Fruit fly (Drosophila melanogaster) whole organism, wandering third instar larva: ENCODE measurements around the gene ImpL2.

Experiments
- Abd-B ChIP-seq: fragments of >200 bp; optimal IDR thresholded peaks from 2 replicates; lab custom pipeline; 2017; ENCODE audit warnings: missing biosample characterization, missing genetic modification characterization
- CG32264 ChIP-seq: fragments of 200-800 bp; sonication (Bioruptor generic); optimal IDR thresholded peaks from 2 replicates; lab custom pipeline; 2016; ENCODE audit warnings: missing biosample characterization, missing genetic modification characterization
- CG9705 ChIP-seq: fragments of 200-800 bp; sonication (Bioruptor generic); optimal IDR thresholded peaks from 2 replicates; lab custom pipeline; 2018; ENCODE audit warnings: missing biosample characterization, mild to moderate bottlenecking, missing genetic modification characterization
- CrebA ChIP-seq: fragments of 200-800 bp; sonication (Bioruptor generic); optimal IDR thresholded peaks from 2 replicates; lab custom pipeline; 2016; ENCODE audit warnings: missing biosample characterization, mild to moderate bottlenecking, missing genetic modification characterization, borderline replicate concordance
- Dfd ChIP-seq: fragments of >200 bp; optimal IDR thresholded peaks from 2 replicates; lab custom pipeline; 2017; ENCODE audit warnings: missing biosample characterization, missing genetic modification characterization
- Dif ChIP-seq: fragments of 200-275, 200-300 bp; sonication (Bioruptor generic); optimal IDR thresholded peaks from 2 replicates; lab custom pipeline; 2018; ENCODE audit warnings: missing biosample characterization, missing genetic modification characterization; ENCODE audit not compliant: partially characterized antibody
- GATAd ChIP-seq: sonication (Bioruptor generic); optimal IDR thresholded peaks from 2 replicates; lab custom pipeline; 2016; ENCODE audit warnings: missing biosample characterization, missing genetic modification characterization
- HLH106 ChIP-seq: fragments of 200-800 bp; optimal IDR thresholded peaks from 3 replicates; lab custom pipeline; 2019; ENCODE audit warnings: missing biosample characterization, mild to moderate bottlenecking, missing genetic modification characterization, moderate library complexity
- Hnf4 ChIP-seq: fragments of 200-800 bp; sonication (Bioruptor generic); optimal IDR thresholded peaks from 2 replicates; lab custom pipeline; 2016; ENCODE audit warnings: missing biosample characterization, mild to moderate bottlenecking, missing genetic modification characterization
- Hr78 ChIP-seq: fragments of >200 bp; optimal IDR thresholded peaks from 2 replicates; lab custom pipeline; 2017; ENCODE audit warnings: missing biosample characterization, missing genetic modification characterization
- Hr83 ChIP-seq: fragments of 200-300 bp; sonication (Bioruptor generic); optimal IDR thresholded peaks from 2 replicates; lab custom pipeline; 2016; ENCODE audit warnings: missing biosample characterization, mild to moderate bottlenecking, missing genetic modification characterization, moderate library complexity; ENCODE audit not compliant: poor library complexity, severe bottlenecking
- Mio ChIP-seq: sonication (Bioruptor generic); optimal IDR thresholded peaks from 2 replicates; lab custom pipeline; 2016; ENCODE audit warnings: missing biosample characterization, missing genetic modification characterization
- Myc ChIP-seq: fragments of >200 bp; optimal IDR thresholded peaks from 2 replicates; lab custom pipeline; 2017
- N ChIP-seq: fragments of >200 bp; optimal IDR thresholded peaks from 2 replicates; lab custom pipeline; 2018; ENCODE audit warnings: missing biosample characterization, missing external identifiers, missing genetic modification characterization
- OdsH ChIP-seq: fragments of 200-800 bp; sonication (Bioruptor generic); optimal IDR thresholded peaks from 2 replicates; lab custom pipeline; 2016; ENCODE audit warnings: missing biosample characterization, mild to moderate bottlenecking, missing genetic modification characterization
- Rel ChIP-seq, 2 experiments: fragments of 200-800 bp; sonication (Bioruptor generic) in 1 of 2; optimal IDR thresholded peaks; 2 replicates in 1 of 2; 3 replicates in 1 of 2; lab custom pipeline; 2016 to 2019; ENCODE audit warnings: mild to moderate bottlenecking in 2 of 2, missing biosample characterization in 2 of 2, missing genetic modification characterization in 2 of 2, moderate library complexity in 1 of 2
- Sp1 ChIP-seq: fragments of 200-800 bp; sonication (Bioruptor generic); optimal IDR thresholded peaks from 3 replicates; lab custom pipeline; 2019; ENCODE audit warnings: missing biosample characterization, mild to moderate bottlenecking, missing genetic modification characterization, moderate library complexity
- Vsx2 ChIP-seq: fragments of 200-300, 225-300 bp; sonication (Bioruptor generic); optimal IDR thresholded peaks from 2 replicates; lab custom pipeline; 2018; ENCODE audit warnings: missing biosample characterization, missing genetic modification characterization; ENCODE audit not compliant: partially characterized antibody
- br ChIP-seq: fragments of 200-800 bp; sonication (Bioruptor generic); optimal IDR thresholded peaks from 2 replicates; lab custom pipeline; 2016; ENCODE audit warnings: missing biosample characterization, missing genetic modification characterization
- dl ChIP-seq, 2 experiments: fragments of 175-275, 200-275 bp in 1 of 2; fragments of 200-275 bp in 1 of 2; sonication (Bioruptor generic); optimal IDR thresholded peaks; lab custom pipeline; 2018; ENCODE audit warnings: mild to moderate bottlenecking in 2 of 2, missing biosample characterization in 2 of 2, missing genetic modification characterization in 2 of 2, moderate library complexity in 2 of 2; ENCODE audit not compliant: partially characterized antibody in 2 of 2, insufficient read depth in 1 of 2
- dmrt93B ChIP-seq: fragments of 200-800 bp; sonication (Bioruptor generic); optimal IDR thresholded peaks from 2 replicates; lab custom pipeline; 2018; ENCODE audit warnings: missing biosample characterization, mild to moderate bottlenecking, missing genetic modification characterization
- dsf ChIP-seq: sonication (Bioruptor generic); optimal IDR thresholded peaks from 2 replicates; lab custom pipeline; 2016; ENCODE audit warnings: missing biosample characterization, missing genetic modification characterization, borderline replicate concordance
- ey ChIP-seq: fragments of 200-800 bp; sonication (Bioruptor generic); optimal IDR thresholded peaks from 2 replicates; lab custom pipeline; 2016; ENCODE audit warnings: missing biosample characterization, missing genetic modification characterization
- foxo ChIP-seq, 2 experiments: fragments of 200-800 bp; sonication (Bioruptor generic); optimal IDR thresholded peaks; 2 replicates in 1 of 2; 3 replicates in 1 of 2; lab custom pipeline; 2016 to 2017; ENCODE audit warnings: missing biosample characterization in 2 of 2, missing genetic modification characterization in 2 of 2
- fru ChIP-seq: fragments of 200-800 bp; sonication (Bioruptor generic); optimal IDR thresholded peaks from 3 replicates; lab custom pipeline; 2016; ENCODE audit warnings: missing biosample characterization, mild to moderate bottlenecking, missing genetic modification characterization
- h ChIP-seq: fragments of 200-800 bp; sonication (Bioruptor generic); optimal IDR thresholded peaks from 3 replicates; lab custom pipeline; 2016; ENCODE audit warnings: missing biosample characterization, mild to moderate bottlenecking, missing genetic modification characterization
- jim ChIP-seq: fragments of 175-275, 200-325 bp; sonication (Bioruptor generic); optimal IDR thresholded peaks from 2 replicates; lab custom pipeline; 2016; ENCODE audit warnings: missing biosample characterization, mild to moderate bottlenecking, missing genetic modification characterization
- lola ChIP-seq: fragments of >200 bp; optimal IDR thresholded peaks from 2 replicates; lab custom pipeline; 2017; ENCODE audit warnings: missing biosample characterization, missing genetic modification characterization
- pan ChIP-seq: fragments of >200 bp; optimal IDR thresholded peaks from 2 replicates; lab custom pipeline; 2017
- psq ChIP-seq: fragments of 200-800 bp; sonication (Bioruptor generic); optimal IDR thresholded peaks from 3 replicates; lab custom pipeline; 2017; ENCODE audit warnings: missing biosample characterization, mild to moderate bottlenecking, missing genetic modification characterization, moderate library complexity
- rgr ChIP-seq: fragments of 200-800 bp; sonication (Bioruptor generic); optimal IDR thresholded peaks from 3 replicates; lab custom pipeline; 2016; ENCODE audit warnings: missing biosample characterization, mild to moderate bottlenecking, missing genetic modification characterization
- sage ChIP-seq: fragments of 200-800 bp; sonication (Bioruptor generic); optimal IDR thresholded peaks from 2 replicates; lab custom pipeline; 2016; ENCODE audit warnings: missing biosample characterization, mild to moderate bottlenecking, missing genetic modification characterization
- usp ChIP-seq: fragments of >200 bp; optimal IDR thresholded peaks from 2 replicates; lab custom pipeline; 2017; ENCODE audit warnings: missing biosample characterization, missing genetic modification characterization
- woc ChIP-seq: sonication (Bioruptor generic); optimal IDR thresholded peaks from 2 replicates; lab custom pipeline; 2016; ENCODE audit warnings: missing biosample characterization, mild to moderate bottlenecking, missing genetic modification characterization

Gene ImpL2

DNA sequence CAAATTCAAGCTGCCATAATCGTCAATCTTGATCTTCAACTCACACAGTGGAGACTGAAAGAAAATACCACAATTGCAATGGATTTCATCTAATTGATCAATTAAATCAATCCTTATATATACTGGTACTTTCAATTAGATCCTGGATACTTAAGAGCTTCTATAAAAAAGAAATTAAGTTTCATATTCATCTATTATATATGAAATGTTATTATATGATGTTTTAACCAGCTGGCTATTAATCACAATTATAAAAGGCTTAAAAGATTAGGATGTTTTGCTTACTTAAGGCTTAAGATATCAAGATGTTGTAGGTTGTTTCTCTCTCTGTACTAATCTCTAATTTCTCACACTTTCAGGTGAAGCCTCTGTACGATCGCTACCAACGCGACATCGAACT lies 31.1 kb downstream of the ImpL2 start:
- TF ChIP-seq ey = no peak
- no peak for TF ChIP-seq h
- TF ChIP-seq jim (GFP tag; lab: Kevin White, UChicago) = no peak
- TF ChIP-seq psq (GFP tag; lab: Kevin White, UChicago) = no peak
- TF ChIP-seq Hr83 (GFP tag; lab: Kevin White, UChicago) = no peak
- no peak for TF ChIP-seq br
- no peak for TF ChIP-seq fru (GFP tag; lab: Kevin White, UChicago)
- TF ChIP-seq dsf (GFP tag; lab: Kevin White, UChicago) = no peak
- TF ChIP-seq Mio (GFP tag; lab: Kevin White, UChicago) = no peak
- TF ChIP-seq Hr78 (GFP tag; lab: Kevin White, UChicago) = no peak

DNA sequence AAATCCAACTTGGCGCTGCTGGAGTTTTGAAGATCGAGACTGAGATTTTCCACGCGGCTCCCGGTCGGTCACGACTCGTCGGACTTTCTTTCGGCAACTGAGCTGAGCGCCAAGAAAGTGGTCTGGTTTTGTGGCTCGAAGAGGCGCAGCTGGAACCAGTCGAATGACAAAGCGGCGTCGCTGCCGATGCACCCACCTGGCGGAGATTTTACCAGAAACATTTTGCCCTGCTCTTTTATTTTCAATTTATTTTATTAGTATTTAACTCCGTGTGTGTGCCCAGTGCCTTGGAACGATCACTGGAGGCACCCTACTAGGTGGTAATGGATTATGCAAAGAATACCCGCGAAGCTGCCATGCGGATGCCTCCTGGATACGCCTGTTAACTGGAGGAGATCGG lies 31.7 kb downstream of the ImpL2 start, which contains the start of gene CG15005:
Gene CG15005, minus strand, starts transcription at position 101 of the 400 bp plus-strand sequence.
- TF ChIP-seq dmrt93B (GFP tag; lab: Kevin White, UChicago) = no peak
- TF ChIP-seq dl (GFP tag; optimal IDR thresholded peaks at IDR 0.05; lab: Kevin White, UChicago; ENCODE audit: insufficient read depth in 1 of 2, partially characterized antibody in 2 of 2) = no peak
- TF ChIP-seq, all 38 proteins: peak for 0

DNA sequence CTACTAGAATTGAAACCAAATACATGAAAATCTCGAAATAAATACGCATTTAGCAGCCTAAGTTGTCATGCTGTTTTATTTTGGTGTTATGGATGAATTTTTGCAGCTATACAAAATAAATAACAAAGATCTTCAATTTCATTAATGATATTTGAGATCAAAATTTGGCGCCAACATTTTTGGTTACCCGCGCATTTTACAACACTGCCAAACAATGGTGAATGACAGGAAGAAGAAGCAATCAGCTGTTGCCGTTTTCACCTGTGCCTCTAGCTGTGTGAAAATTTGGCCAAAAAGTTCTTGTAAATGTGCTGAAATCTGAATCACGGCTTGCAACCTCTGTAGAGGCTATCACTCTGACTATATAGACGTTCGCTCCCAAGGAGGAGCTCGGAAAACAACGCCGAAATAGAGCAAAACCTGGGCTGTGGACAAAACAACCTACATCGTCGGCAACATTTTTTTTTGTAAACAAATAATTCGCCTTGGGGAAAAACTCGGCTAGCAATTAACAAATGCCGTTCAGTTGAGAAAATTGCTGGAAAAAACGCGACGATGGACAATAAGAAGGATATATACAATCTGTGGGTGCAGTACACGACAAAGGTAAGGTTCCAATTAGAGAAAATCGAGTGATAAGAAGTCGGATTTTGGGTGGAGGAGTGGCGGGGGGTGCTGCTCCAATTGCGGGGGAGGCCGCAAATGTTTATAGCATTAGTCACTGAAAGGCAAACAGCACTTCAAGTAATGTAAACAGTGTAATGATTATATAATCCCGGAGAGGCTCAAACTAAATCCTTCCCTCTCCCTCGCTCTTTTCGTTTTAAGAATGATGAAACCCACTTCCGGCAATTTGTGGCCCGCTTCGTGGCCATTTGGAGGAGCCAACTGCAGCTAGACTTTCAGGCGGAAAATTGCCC lies 42.0 kb downstream of the ImpL2 start, which contains the start of gene CG43367:
Gene CG43367, plus strand, starts transcription at position 264 of the 920 bp plus-strand sequence.
- TF ChIP-seq Rel (GFP tag; optimal IDR thresholded peaks at IDR 0.05; lab: Kevin White, UChicago) (no peak), Rel (tag; optimal IDR thresholded peaks at IDR 0.05; lab: Kevin White, UChicago) (peak; percentile 57), Mio (GFP tag; lab: Kevin White, UChicago) (no peak), dmrt93B (GFP tag; lab: Kevin White, UChicago) (no peak), foxo (GFP tag; optimal IDR thresholded peaks at IDR 0.05; lab: Kevin White, UChicago) (peak in 1 of 2 experiments; percentile 16)

DNA sequence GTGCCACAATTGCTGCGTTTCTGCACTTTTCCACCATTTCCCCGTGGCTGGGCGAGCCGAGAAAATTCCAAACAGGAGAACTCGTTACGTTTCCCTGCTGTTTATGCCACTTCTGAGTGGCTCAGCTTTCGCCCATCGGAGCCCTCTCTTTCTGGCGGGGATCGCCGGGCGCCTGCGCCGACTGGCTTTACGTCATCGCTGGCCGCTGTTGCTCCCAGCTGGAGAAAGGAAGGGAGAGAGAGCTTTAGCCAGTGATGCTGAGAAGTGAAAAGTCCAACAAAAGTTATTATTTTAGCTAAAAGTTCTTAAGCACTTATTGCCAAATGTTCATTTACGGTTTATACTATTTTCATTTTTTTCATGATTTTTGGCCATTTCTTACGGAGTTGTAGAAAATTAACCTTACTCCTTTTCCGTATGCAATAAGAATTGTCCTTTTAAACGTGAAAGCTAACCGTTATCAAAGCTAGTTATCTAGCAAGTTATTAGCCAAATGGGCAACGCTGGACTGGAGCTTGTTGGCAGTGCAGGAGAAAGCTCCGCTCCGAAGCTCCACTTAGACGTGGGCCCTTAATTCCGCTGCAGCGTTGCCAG lies 47.9 kb downstream of the ImpL2 start, which contains the start of the genes Teh2 and tipE:
Gene Teh2, minus strand, starts transcription at position 94 of the 594 bp plus-strand sequence.
Gene tipE, plus strand, starts transcription at position 570 of the 594 bp plus-strand sequence.
- TF ChIP-seq h = no peak
- no peak for TF ChIP-seq lola
- no peak for TF ChIP-seq Vsx2 (GFP tag; lab: Kevin White, UChicago)
- no peak for TF ChIP-seq Hr78 (GFP tag; lab: Kevin White, UChicago)
- no peak for TF ChIP-seq fru (GFP tag; lab: Kevin White, UChicago)
- peak; percentile 9 for TF ChIP-seq woc (GFP tag; lab: Kevin White, UChicago)
- TF ChIP-seq Myc = peak; percentile 64
- TF ChIP-seq Abd-B = no peak
- TF ChIP-seq dmrt93B (GFP tag; lab: Kevin White, UChicago) = no peak
- TF ChIP-seq CG9705 (GFP tag; lab: Kevin White, UChicago) = no peak
- TF ChIP-seq N (GFP tag; lab: Kevin White, UChicago) = no peak

DNA sequence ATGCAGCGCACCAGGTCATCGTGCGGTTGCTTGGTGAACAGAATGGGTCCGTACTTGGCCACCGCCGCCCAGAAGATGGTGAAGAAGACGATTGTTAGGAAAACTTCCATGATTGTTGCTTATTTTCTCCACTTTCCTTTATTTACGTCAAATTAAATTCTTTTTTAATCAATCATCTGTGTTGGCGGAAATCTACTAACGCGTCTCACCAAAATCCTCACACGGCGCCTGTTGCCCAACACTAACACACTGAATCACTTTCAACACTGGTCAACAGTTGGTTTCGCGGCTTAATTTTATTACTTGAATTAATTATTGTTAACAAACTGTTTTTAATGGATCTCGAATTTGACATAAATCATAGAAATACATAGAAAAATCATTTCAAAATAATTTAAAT lies 49.3 kb downstream of the ImpL2 start, which contains the start of gene VhaM9.7-c:
Gene VhaM9.7-c, minus strand, starts transcription at position 207 of the 400 bp plus-strand sequence.
- TF ChIP-seq OdsH (GFP tag; lab: Kevin White, UChicago) (peak; percentile 39), HLH106 (tag; lab: Kevin White, UChicago) (peak; percentile 27), CrebA (GFP tag; lab: Kevin White, UChicago) (no peak), sage (GFP tag; lab: Kevin White, UChicago) (no peak), rgr (GFP tag; lab: Kevin White, UChicago) (peak; percentile 70), Dif (GFP tag; lab: Kevin White, UChicago) (no peak), lola (no peak), usp (GFP tag; lab: Kevin White, UChicago) (no peak), woc (GFP tag; lab: Kevin White, UChicago) (no peak), dl (GFP tag; optimal IDR thresholded peaks at IDR 0.05; lab: Kevin White, UChicago; ENCODE audit: insufficient read depth in 1 of 2, partially characterized antibody in 2 of 2) (no peak), Mio (GFP tag; lab: Kevin White, UChicago) (no peak), Dfd (GFP tag; lab: Kevin White, UChicago) (no peak), br (peak; percentile 4), dsf (GFP tag; lab: Kevin White, UChicago) (peak; percentile 17), pan (lab: Kevin White, UChicago) (no peak), fru (GFP tag; lab: Kevin White, UChicago) (peak; percentile 44), Abd-B (no peak), GATAd (GFP tag; lab: Kevin White, UChicago) (peak; percentile 2), psq (GFP tag; lab: Kevin White, UChicago) (peak; percentile 24), Vsx2 (GFP tag; lab: Kevin White, UChicago) (no peak), CG9705 (GFP tag; lab: Kevin White, UChicago) (peak; percentile 18), dmrt93B (GFP tag; lab: Kevin White, UChicago) (no peak), CG32264 (GFP tag; lab: Kevin White, UChicago) (no peak), N (GFP tag; lab: Kevin White, UChicago) (no peak), foxo (GFP tag; optimal IDR thresholded peaks at IDR 0.05; lab: Kevin White, UChicago) (peak in 1 of 2 experiments; percentile 62), Hnf4 (GFP tag; lab: Kevin White, UChicago) (no peak), jim (GFP tag; lab: Kevin White, UChicago) (no peak), Sp1 (GFP tag; lab: Kevin White, UChicago) (no peak), Hr83 (GFP tag; lab: Kevin White, UChicago) (peak; percentile 75), h (peak; percentile 62)
